Fruit fly (Drosophila melanogaster): Measurements from ENCODE around the gene Tom20.

The Tom20 gene

dm6 chr3L:19991714-19992231 lies 8.7 kb upstream of the Tom20 start, which contains the start of the genes CG7646 and Nca (continued):
- no peak for TF ChIP-seq run (tag; optimal IDR thresholded peaks at IDR 0.05)
- peak; percentile 59 for TF ChIP-seq twi (tag; optimal IDR thresholded peaks at IDR 0.05)
- TF ChIP-seq CG31365 (tag; optimal IDR thresholded peaks at IDR 0.05) = no peak
- peak; percentile 90 for TF ChIP-seq hb (GFP tag; IDR thresholded peaks at IDR 0.05; ENCODE audit: partially characterized antibody)
- TF ChIP-seq cato (GFP tag; optimal IDR thresholded peaks at IDR 0.05; ENCODE audit: borderline replicate concordance) = no peak
- TF ChIP-seq CG30431 (GFP tag; optimal IDR thresholded peaks at IDR 0.05) = no peak
- TF ChIP-seq CG14710 (tag; optimal IDR thresholded peaks at IDR 0.05) = peak; percentile 46
- peak; percentile 60 for TF ChIP-seq Dp (GFP tag; optimal IDR thresholded peaks at IDR 0.05)
- no peak for TF ChIP-seq CG14965 (GFP tag; optimal IDR thresholded peaks at IDR 0.05; ENCODE audit: borderline replicate concordance)
- TF ChIP-seq sob (GFP tag; IDR thresholded peaks at IDR 0.05) = 0 out of 2 replicates have a peak, but pooled peaks have one; percentile 26
- peak; percentile 88 for TF ChIP-seq CG14860 (GFP tag; IDR thresholded peaks at IDR 0.05; ENCODE audit: partially characterized antibody)
- TF ChIP-seq corto (GFP tag; optimal IDR thresholded peaks at IDR 0.05) = no peak
- no peak for TF ChIP-seq Aef1 (GFP tag; IDR thresholded peaks at IDR 0.05)
- TF ChIP-seq CG8089 (GFP tag; optimal IDR thresholded peaks at IDR 0.05) = no peak
- peak; percentile 59 for TF ChIP-seq Med (GFP tag)
- no peak for TF ChIP-seq CG10654 (GFP tag; optimal IDR thresholded peaks at IDR 0.05)
- TF ChIP-seq CG15514 (GFP tag; optimal IDR thresholded peaks at IDR 0.05) = peak; percentile 89
- no peak for TF ChIP-seq tx (GFP tag; optimal IDR thresholded peaks at IDR 0.05)
- TF ChIP-seq bab2 (GFP tag; optimal IDR thresholded peaks at IDR 0.05) = no peak
- TF ChIP-seq CG9797 (GFP tag; optimal IDR thresholded peaks at IDR 0.05) = peak; percentile 6
- TF ChIP-seq CG17802 (tag; optimal IDR thresholded peaks at IDR 0.05) = no peak
- peak; percentile 28 for TF ChIP-seq CG3281 (GFP tag; optimal IDR thresholded peaks at IDR 0.05)
- TF ChIP-seq CG8281 (tag; optimal IDR thresholded peaks at IDR 0.05) = peak; percentile 47
- no peak for TF ChIP-seq CG5245 (GFP tag; optimal IDR thresholded peaks at IDR 0.05)
- TF ChIP-seq Six4 (GFP tag; optimal IDR thresholded peaks at IDR 0.05) = no peak
- TF ChIP-seq CG32767 (GFP tag; IDR thresholded peaks at IDR 0.05) = peak; percentile 78
- TF ChIP-seq ind (GFP tag; optimal IDR thresholded peaks at IDR 0.05) = no peak
- peak; percentile 47 for TF ChIP-seq CG15696 (tag; optimal IDR thresholded peaks at IDR 0.05)
- TF ChIP-seq ssp (GFP tag; IDR thresholded peaks at IDR 0.05) = no peak
- peak; percentile 50; the same call in 1 of the 3 replicates for TF ChIP-seq row (GFP tag; IDR thresholded peaks at IDR 0.05)
- TF ChIP-seq gfzf (GFP tag; optimal IDR thresholded peaks at IDR 0.05) = peak; percentile 27
- TF ChIP-seq Dll (GFP tag; IDR thresholded peaks at IDR 0.05; ENCODE audit: partially characterized antibody) = peak; percentile 92
- no peak for TF ChIP-seq Drgx (GFP tag; IDR thresholded peaks at IDR 0.05)
- no peak for TF ChIP-seq CG17359 (tag; optimal IDR thresholded peaks at IDR 0.05)
- TF ChIP-seq Atf3 (GFP tag; optimal IDR thresholded peaks at IDR 0.05) = no peak
- no peak for TF ChIP-seq crc (GFP tag; optimal IDR thresholded peaks at IDR 0.05)
- no peak for TF ChIP-seq Mes4 (GFP tag; optimal IDR thresholded peaks at IDR 0.05)
- TF ChIP-seq TFAM (GFP tag; optimal IDR thresholded peaks at IDR 0.05) = no peak
- TF ChIP-seq tll (GFP tag; optimal IDR thresholded peaks at IDR 0.05) = peak in 1 of 2 experiments; percentile 52
- TF ChIP-seq CG31441 (GFP tag; IDR thresholded peaks at IDR 0.05) = peak; percentile 32; the same call in 1 of the 2 replicates
- TF ChIP-seq MTF-1 (GFP tag; optimal IDR thresholded peaks at IDR 0.05; ENCODE audit: borderline replicate concordance) = peak; percentile 2
- TF ChIP-seq CG18599 (GFP tag; optimal IDR thresholded peaks at IDR 0.05) = no peak
- no peak for TF ChIP-seq NfI (GFP tag; optimal IDR thresholded peaks at IDR 0.05)
- no peak for TF ChIP-seq dmrt11E (tag; optimal IDR thresholded peaks at IDR 0.05)
- TF ChIP-seq Elba2 (GFP tag; optimal IDR thresholded peaks at IDR 0.05) = peak; percentile 77
- peak; percentile 17 for TF ChIP-seq CG2712 (tag; optimal IDR thresholded peaks at IDR 0.05)
- TF ChIP-seq ac (GFP tag; optimal IDR thresholded peaks at IDR 0.05) = peak; percentile 10
- no peak for TF ChIP-seq CG6683 (GFP tag; optimal IDR thresholded peaks at IDR 0.05)
- peak; percentile 82 for TF ChIP-seq CG3995 (GFP tag; optimal IDR thresholded peaks at IDR 0.05)
